Worm (Caenorhabditis elegans): Measurements from ENCODE around the gene Y6E2A.10.

ce11 chrV:15689952-15690351 is 40.4 kb downstream of the Y6E2A.10 start, which contains the start of gene nhr-268:
- TF ChIP-seq W03F9.2 (tag; optimal IDR thresholded peaks at IDR 0.05) (no peak), him-1 (tag; optimal IDR thresholded peaks at IDR 0.05) (no peak)
